Worm (Caenorhabditis elegans): Measurements from ENCODE around the gene cyp-13A3.
A peak's percentile ranks its signal among the peaks of the same experiment; 100 is the strongest.

Gene cyp-13A3

DNA sequence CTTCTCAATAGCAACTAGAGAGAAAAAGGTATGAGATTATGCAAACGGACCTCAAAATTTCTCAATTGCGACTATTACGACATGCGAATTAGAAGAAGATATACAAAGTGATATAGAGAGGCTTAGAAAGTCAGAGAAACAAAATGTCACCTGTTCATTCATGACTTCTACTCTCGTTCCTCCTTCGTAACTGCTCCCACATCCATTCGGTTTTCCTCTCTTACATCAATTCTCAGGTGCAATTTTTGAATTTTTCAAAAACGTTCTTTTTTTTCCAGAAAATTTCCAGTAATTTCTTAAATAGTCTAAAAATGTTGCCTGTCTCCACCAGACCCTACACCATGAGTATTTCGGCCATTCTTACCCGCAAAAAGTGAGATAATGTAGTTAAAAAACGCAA, 28.4 kb downstream of the cyp-13A3 start:
- no peak for TF ChIP-seq ceh-16 (tag; optimal IDR thresholded peaks at IDR 0.05)
- TF ChIP-seq nhr-12 (tag; optimal IDR thresholded peaks at IDR 0.05) = no peak
- no peak for TF ChIP-seq lin-39 (tag; optimal IDR thresholded peaks at IDR 0.05)
- no peak for TF ChIP-seq mdl-1 (tag; optimal IDR thresholded peaks at IDR 0.05)
- TF ChIP-seq ztf-4 (tag; optimal IDR thresholded peaks at IDR 0.05) = no peak
- no peak for TF ChIP-seq ztf-1 (GFP tag; conservative IDR thresholded peaks at IDR 0.05)
- no peak for TF ChIP-seq sem-4 (tag; optimal IDR thresholded peaks at IDR 0.05)
- no peak for TF ChIP-seq ztf-11 (tag; optimal IDR thresholded peaks at IDR 0.05)
- TF ChIP-seq sma-9 (GFP tag; optimal IDR thresholded peaks at IDR 0.05) = no peak
- TF ChIP-seq sma-9 (tag; optimal IDR thresholded peaks at IDR 0.05) = no peak

DNA sequence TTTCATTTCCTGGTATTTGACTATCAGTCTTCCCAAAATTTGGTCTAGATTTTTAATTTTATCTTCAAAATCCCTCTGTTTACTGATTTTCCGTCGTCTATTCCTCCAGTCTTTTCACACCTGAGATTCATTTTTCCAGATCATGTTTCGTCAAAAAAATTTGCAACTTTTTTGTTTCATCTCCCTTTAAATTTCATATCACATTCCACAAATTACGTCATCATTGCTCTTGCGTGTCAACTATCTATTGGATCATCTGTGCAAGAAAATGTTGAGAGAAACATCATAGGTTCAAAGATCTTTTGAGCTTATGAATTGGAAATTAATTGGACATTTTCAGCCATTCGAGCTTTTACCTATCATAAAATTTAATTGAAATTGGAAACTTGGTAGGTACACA, 33.7 kb downstream of the cyp-13A3 start:
- TF ChIP-seq nhr-129 (tag; optimal IDR thresholded peaks at IDR 0.05) (no peak), sma-9 (GFP tag; optimal IDR thresholded peaks at IDR 0.05) (peak; percentile 9), sma-9 (tag; optimal IDR thresholded peaks at IDR 0.05) (no peak)

ce11 chrII:9757651-9758282, 35.3 kb downstream of the cyp-13A3 start, which contains the start of gene shk-1:
shk-1 (plus strand) TSS chrII:9758232.
- TF ChIP-seq ceh-82 (tag; optimal IDR thresholded peaks at IDR 0.05) (no peak), F13H6.1 (tag; optimal IDR thresholded peaks at IDR 0.05) (peak; percentile 57), skn-1 (tag; optimal IDR thresholded peaks at IDR 0.05) (no peak), Y55F3AM.14 (GFP tag; optimal IDR thresholded peaks at IDR 0.05) (no peak), C34F6.9 (tag; optimal IDR thresholded peaks at IDR 0.05) (peak; percentile 40), nhr-129 (tag; optimal IDR thresholded peaks at IDR 0.05) (peak; percentile 33), lsy-2 (tag; optimal IDR thresholded peaks at IDR 0.05) (peak in 1 of 2 experiments; percentile 39), lin-39 (tag; optimal IDR thresholded peaks at IDR 0.05) (no peak), sma-9 (GFP tag; optimal IDR thresholded peaks at IDR 0.05) (peak; percentile 70), sma-9 (tag; optimal IDR thresholded peaks at IDR 0.05) (no peak), nhr-25 (tag; optimal IDR thresholded peaks at IDR 0.05) (no peak)

ce11 chrII:9755425-9755824, 37.7 kb downstream of the cyp-13A3 start:
- TF ChIP-seq nhr-129 (tag; optimal IDR thresholded peaks at IDR 0.05) (no peak), lsy-2 (tag; optimal IDR thresholded peaks at IDR 0.05) (peak in 1 of 2 experiments; percentile 13), unc-55 (GFP tag; optimal IDR thresholded peaks at IDR 0.05) (peak; percentile 40), mab-5 (tag; optimal IDR thresholded peaks at IDR 0.05) (peak; percentile 38)

- TF ChIP-seq ceh-16 (tag; optimal IDR thresholded peaks at IDR 0.05) (no peak), skn-1 (tag; optimal IDR thresholded peaks at IDR 0.05) (no peak), gmeb-1 (tag; optimal IDR thresholded peaks at IDR 0.05) (no peak), lin-13 (GFP tag; optimal IDR thresholded peaks at IDR 0.05) (no peak), fos-1 (tag; optimal IDR thresholded peaks at IDR 0.05) (no peak), F13H6.1 (tag; optimal IDR thresholded peaks at IDR 0.05) (no peak), elt-3 (tag; optimal IDR thresholded peaks at IDR 0.05) (no peak)
Observed at ce11 chrII:9753730-9754129, 39.4 kb downstream of the cyp-13A3 start, which contains the start of gene ZK1321.1. ZK1321.1 (plus strand) TSS chrII:9754030.

DNA sequence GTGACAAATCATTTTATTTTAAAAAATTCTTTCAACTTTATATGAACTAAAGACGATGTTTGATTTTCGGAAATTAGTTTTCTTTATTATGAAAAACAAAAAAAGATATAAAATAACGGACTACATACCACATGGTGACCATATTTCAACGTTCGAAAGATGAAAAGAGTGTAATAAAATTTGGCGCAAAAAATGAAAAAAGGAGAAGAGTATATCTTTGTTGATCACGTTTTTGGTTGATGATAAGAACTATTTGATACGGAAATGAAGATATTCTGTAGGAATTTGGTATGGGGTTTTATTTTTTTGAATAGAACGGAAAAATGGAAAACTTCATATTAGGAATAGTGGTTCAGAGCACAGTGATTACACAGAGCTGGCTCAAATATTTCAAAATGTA, 40.0 kb downstream of the cyp-13A3 start, which contains the start of gene Y53C12B.7:
Gene Y53C12B.7, minus strand, starts transcription at position 163 of the 400 bp plus-strand sequence.
- TF ChIP-seq blmp-1 (tag; optimal IDR thresholded peaks at IDR 0.05; ENCODE audit: insufficient read depth) = peak; percentile 17
- TF ChIP-seq sma-9 (GFP tag; optimal IDR thresholded peaks at IDR 0.05) = peak; percentile 36
- no peak for TF ChIP-seq sma-9 (tag; optimal IDR thresholded peaks at IDR 0.05)
- TF ChIP-seq sem-4 (tag; optimal IDR thresholded peaks at IDR 0.05) = no peak

DNA sequence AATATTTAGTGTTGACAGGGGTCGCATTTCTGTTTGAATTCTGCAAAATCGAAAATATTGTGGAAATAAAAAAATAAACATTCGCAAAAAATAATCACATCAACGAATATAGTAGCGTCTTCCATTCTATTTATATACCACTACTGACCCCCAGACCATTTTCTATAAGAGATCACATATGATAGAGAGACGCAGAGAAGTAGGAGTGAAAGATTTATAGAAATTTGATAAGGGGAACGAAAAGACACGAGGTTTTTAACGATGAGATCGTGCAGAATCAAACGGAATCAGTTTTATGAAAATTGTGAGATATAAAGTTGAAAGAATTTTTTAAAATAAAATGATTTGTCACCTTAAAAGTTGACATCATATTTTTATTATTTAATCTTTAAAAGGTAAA, 40.8 kb downstream of the cyp-13A3 start:
- TF ChIP-seq unc-55 (GFP tag; optimal IDR thresholded peaks at IDR 0.05) (no peak), unc-39 (tag; optimal IDR thresholded peaks at IDR 0.05) (no peak), crh-2 (tag; optimal IDR thresholded peaks at IDR 0.05) (no peak), aly-2 (tag; optimal IDR thresholded peaks at IDR 0.05) (no peak), F13H6.1 (tag; optimal IDR thresholded peaks at IDR 0.05) (no peak), sem-4 (tag; optimal IDR thresholded peaks at IDR 0.05) (no peak), nhr-21 (tag; optimal IDR thresholded peaks at IDR 0.05) (peak; percentile 50), nhr-77 (tag; optimal IDR thresholded peaks at IDR 0.05) (no peak), peb-1 (tag; optimal IDR thresholded peaks at IDR 0.05) (no peak), sma-9 (GFP tag; optimal IDR thresholded peaks at IDR 0.05) (peak; percentile 85), sma-9 (tag; optimal IDR thresholded peaks at IDR 0.05) (no peak), mbf-1 (tag; optimal IDR thresholded peaks at IDR 0.05) (no peak), nhr-10 (tag; optimal IDR thresholded peaks at IDR 0.05) (no peak), nhr-6 (tag; optimal IDR thresholded peaks at IDR 0.05) (no peak), dmd-4 (tag; optimal IDR thresholded peaks at IDR 0.05) (no peak), mdl-1 (tag; optimal IDR thresholded peaks at IDR 0.05) (peak in 1 of 2 experiments; percentile 4), ceh-16 (tag; optimal IDR thresholded peaks at IDR 0.05) (no peak), lin-11 (tag; optimal IDR thresholded peaks at IDR 0.05) (no peak), nhr-129 (tag; optimal IDR thresholded peaks at IDR 0.05) (no peak), egl-27 (tag; optimal IDR thresholded peaks at IDR 0.05) (no peak), lsy-2 (tag; optimal IDR thresholded peaks at IDR 0.05) (peak in 1 of 2 experiments; percentile 8), alr-1 (tag; optimal IDR thresholded peaks at IDR 0.05) (no peak), sma-3 (GFP tag; optimal IDR thresholded peaks at IDR 0.05) (peak; percentile 33), ztf-11 (tag; optimal IDR thresholded peaks at IDR 0.05) (no peak)

All from whole organism, L2 larva.